Worm (Caenorhabditis elegans) whole organism, mixed stage, embryonic: Measurements from ENCODE around the gene Y73F8A.14.
"Not testable (repeated sequence)": the region's sequence is repeated elsewhere in the genome, so short reads cannot be mapped to it uniquely, and the experiment has no call there.

Experiments
- blmp-1 ChIP-seq: fragments of 150-350 bp; optimal IDR thresholded peaks from 2 replicates; lab custom pipeline; 2014; ENCODE audit warnings: missing biosample characterization, missing genetic modification characterization
- ceh-39 ChIP-seq: fragments of 150-350 bp; optimal IDR thresholded peaks from 2 replicates; lab custom pipeline; 2014; ENCODE audit warnings: missing biosample characterization, missing genetic modification characterization
- lin-13 ChIP-seq: fragments of 150-350 bp; optimal IDR thresholded peaks from 2 replicates; lab custom pipeline; 2014; ENCODE audit warnings: missing biosample characterization, missing genetic modification characterization
- lsy-2 ChIP-seq: fragments of 150-350 bp; optimal IDR thresholded peaks from 2 replicates; lab custom pipeline; 2014; ENCODE audit warnings: missing biosample characterization, missing genetic modification characterization
- nhr-12 ChIP-seq: fragments of 150-350 bp; optimal IDR thresholded peaks from 2 replicates; lab custom pipeline; 2014; ENCODE audit warnings: missing biosample characterization, missing genetic modification characterization
- nhr-237 ChIP-seq: fragments of 150-350 bp; optimal IDR thresholded peaks from 2 replicates; lab custom pipeline; 2014; ENCODE audit warnings: missing biosample characterization, missing genetic modification characterization
- unc-39 ChIP-seq: fragments of 150-350 bp; optimal IDR thresholded peaks from 2 replicates; lab custom pipeline; 2014; ENCODE audit warnings: missing biosample characterization, missing genetic modification characterization
- ztf-11 ChIP-seq: fragments of 150-350 bp; optimal IDR thresholded peaks from 2 replicates; lab custom pipeline; 2014; ENCODE audit warnings: missing biosample characterization, missing genetic modification characterization

- not testable (repeated sequence) for TF ChIP-seq unc-39 (tag; lab: Kevin White, UChicago); lsy-2 (tag; lab: Kevin White, UChicago); blmp-1 (tag; lab: Kevin White, UChicago); ztf-11 (tag; lab: Kevin White, UChicago); nhr-12; ceh-39 (tag; lab: Kevin White, UChicago); lin-13 (tag; lab: Kevin White, UChicago); nhr-237 (tag; lab: Kevin White, UChicago)
Measured at ce11 chrIV:15318982-15319381, at the start of gene Y73F8A.14.
